Fruit fly (Drosophila melanogaster) Kc167 (cell line): ENCODE measurements around the gene ebd1.

ENCODE experiments used
- Myc ChIP-seq: fragments of >200 bp; optimal IDR thresholded peaks from 2 replicates; lab custom pipeline; 2017; ENCODE audit warnings: missing external identifiers
- Sin3A ChIP-seq: fragments of >200 bp; optimal IDR thresholded peaks from 2 replicates; lab custom pipeline; 2018; ENCODE audit warnings: missing external identifiers
- h ChIP-seq: fragments of >200 bp; optimal IDR thresholded peaks from 3 replicates; lab custom pipeline; 2018; ENCODE audit warnings: missing external identifiers
- insv ChIP-seq: fragments of >200 bp; optimal IDR thresholded peaks from 3 replicates; lab custom pipeline; 2018; ENCODE audit warnings: missing external identifiers
- psq ChIP-seq: fragments of >200 bp; optimal IDR thresholded peaks from 2 replicates; lab custom pipeline; 2017; ENCODE audit warnings: missing external identifiers

- TF ChIP-seq psq (lab: Kevin White, UChicago) (no peak), Sin3A (lab: Kevin White, UChicago) (no peak), insv (lab: Kevin White, UChicago) (no peak), Myc (no peak), h (no peak)
Observed at dm6 chr3L:652637-653036, 32.7 kb downstream of the ebd1 start, which contains the start of gene CG3402.
